Worm (Caenorhabditis elegans): ENCODE results near the gene F11C7.7.

F11C7.7 gene

DNA sequence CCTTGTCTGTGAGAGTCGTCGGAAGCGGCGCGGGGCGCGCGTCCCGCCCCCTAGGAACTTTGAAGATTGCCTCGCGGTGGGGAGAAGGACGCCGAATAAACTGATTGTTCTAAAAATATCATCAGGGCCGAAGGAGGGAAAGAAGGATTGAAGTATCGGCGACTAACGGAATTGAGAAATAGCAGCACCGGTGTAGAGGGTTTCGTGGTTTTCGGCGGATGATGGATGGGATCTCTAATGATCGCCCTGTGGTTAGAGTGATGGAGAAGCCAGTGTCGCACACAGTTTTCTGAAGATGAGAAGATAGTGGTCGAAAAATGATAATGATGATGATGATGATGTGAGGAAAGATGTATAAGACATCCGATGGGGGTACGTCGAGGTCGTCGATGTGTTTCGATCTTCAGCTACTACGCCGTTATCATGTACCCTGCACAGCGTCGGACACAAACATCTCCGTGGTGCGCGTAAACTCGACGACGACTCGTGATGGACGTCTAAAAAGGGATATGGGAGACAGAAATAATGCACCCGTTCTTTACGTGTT lies 23.2 kb downstream of the F11C7.7 start, which contains the start of gene osm-11 (continued):
- TF ChIP-seq C34B4.2 (tag; optimal IDR thresholded peaks at IDR 0.05): no peak
- peak; percentile 13 for TF ChIP-seq skn-1 (tag; optimal IDR thresholded peaks at IDR 0.05)
- TF ChIP-seq elt-2 (tag; optimal IDR thresholded peaks at IDR 0.05): no peak
- TF ChIP-seq unc-130 (tag; optimal IDR thresholded peaks at IDR 0.05): peak; percentile 56
- peak; percentile 62 for TF ChIP-seq nhr-90 (tag; optimal IDR thresholded peaks at IDR 0.05; ENCODE audit: poor library complexity)
- TF ChIP-seq ceh-82 (tag; optimal IDR thresholded peaks at IDR 0.05): no peak
- no peak for TF ChIP-seq hpl-2 (GFP tag; optimal IDR thresholded peaks at IDR 0.05)
- TF ChIP-seq tbx-2 (tag; optimal IDR thresholded peaks at IDR 0.05): peak; percentile 63
- peak in 1 of 3 experiments; percentile 1 for TF ChIP-seq dpl-1 (GFP tag; optimal IDR thresholded peaks at IDR 0.05)
- TF ChIP-seq sup-37 (GFP tag; optimal IDR thresholded peaks at IDR 0.05): no peak
- no peak for TF ChIP-seq ama-1 (optimal IDR thresholded peaks at IDR 0.05)
- peak; percentile 80 for TF ChIP-seq nhr-71 (tag; optimal IDR thresholded peaks at IDR 0.05)
- TF ChIP-seq grh-1 (GFP tag; IDR thresholded peaks at IDR 0.05): peak; percentile 46
- TF ChIP-seq mdl-1 (tag; optimal IDR thresholded peaks at IDR 0.05): peak in 1 of 2 experiments; percentile 4
- TF ChIP-seq ets-5 (GFP tag; IDR thresholded peaks at IDR 0.05): no peak
- TF ChIP-seq nhr-237 (tag; optimal IDR thresholded peaks at IDR 0.05): no peak
- TF ChIP-seq lin-39 (tag; optimal IDR thresholded peaks at IDR 0.05): no peak
- TF ChIP-seq nhr-47 (tag; optimal IDR thresholded peaks at IDR 0.05): no peak
- TF ChIP-seq unc-62 (GFP tag; optimal IDR thresholded peaks at IDR 0.05): no peak
- TF ChIP-seq C04F5.9 (tag; optimal IDR thresholded peaks at IDR 0.05): no peak
- no peak for TF ChIP-seq rnt-1 (tag; optimal IDR thresholded peaks at IDR 0.05)
- no peak for TF ChIP-seq zip-4 (GFP tag; optimal IDR thresholded peaks at IDR 0.05)
- no peak for TF ChIP-seq efl-3 (GFP tag; optimal IDR thresholded peaks at IDR 0.05)
- peak; percentile 69 for TF ChIP-seq nhr-20 (tag; optimal IDR thresholded peaks at IDR 0.05)
- TF ChIP-seq sptf-1 (tag; optimal IDR thresholded peaks at IDR 0.05): no peak
- TF ChIP-seq swsn-7 (tag; optimal IDR thresholded peaks at IDR 0.05): no peak
- TF ChIP-seq lin-35 (GFP tag; optimal IDR thresholded peaks at IDR 0.05): peak in 1 of 2 experiments; percentile 31
- TF ChIP-seq mep-1 (tag; optimal IDR thresholded peaks at IDR 0.05): no peak
- no peak for TF ChIP-seq tlp-1 (tag; optimal IDR thresholded peaks at IDR 0.05)
- TF ChIP-seq ceh-8 (GFP tag; optimal IDR thresholded peaks at IDR 0.05): no peak

DNA sequence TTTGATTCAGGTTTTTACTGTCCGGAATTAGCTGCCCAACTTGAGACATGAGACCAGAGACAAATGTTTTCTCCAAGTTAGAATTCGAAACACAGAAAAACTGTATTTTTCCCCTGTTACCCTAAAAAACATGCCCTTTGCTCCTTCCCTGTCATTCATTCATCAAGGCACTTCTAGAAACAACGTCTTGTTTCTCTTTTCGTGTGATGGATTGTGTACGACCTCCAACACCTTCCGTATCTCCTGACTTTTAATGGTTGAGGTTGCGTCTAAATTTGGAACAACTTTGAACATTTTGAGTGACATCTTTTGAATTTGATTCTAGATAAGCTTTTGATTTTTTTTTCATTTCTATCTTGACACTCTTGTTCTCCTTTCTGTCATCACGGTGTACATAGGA lies 24.2 kb downstream of the F11C7.7 start:
- peak; percentile 42 for TF ChIP-seq nhr-20 (tag; optimal IDR thresholded peaks at IDR 0.05)
- peak; percentile 49 for TF ChIP-seq nhr-71 (tag; optimal IDR thresholded peaks at IDR 0.05)
- TF ChIP-seq elt-3 (tag; optimal IDR thresholded peaks at IDR 0.05): peak in 2 of 6 experiments; percentile 17 to 32
- peak in 1 of 2 experiments; percentile 9 for TF ChIP-seq lin-35 (GFP tag; optimal IDR thresholded peaks at IDR 0.05)
- no peak for TF ChIP-seq C34B4.2 (tag; optimal IDR thresholded peaks at IDR 0.05)
- TF ChIP-seq nhr-85 (tag): peak; percentile 89
- peak; percentile 40 for TF ChIP-seq snu-23 (GFP tag; optimal IDR thresholded peaks at IDR 0.05)
- peak; percentile 62 for TF ChIP-seq lin-14 (GFP tag; optimal IDR thresholded peaks at IDR 0.05)
- TF ChIP-seq ceh-82 (tag; optimal IDR thresholded peaks at IDR 0.05): no peak

DNA sequence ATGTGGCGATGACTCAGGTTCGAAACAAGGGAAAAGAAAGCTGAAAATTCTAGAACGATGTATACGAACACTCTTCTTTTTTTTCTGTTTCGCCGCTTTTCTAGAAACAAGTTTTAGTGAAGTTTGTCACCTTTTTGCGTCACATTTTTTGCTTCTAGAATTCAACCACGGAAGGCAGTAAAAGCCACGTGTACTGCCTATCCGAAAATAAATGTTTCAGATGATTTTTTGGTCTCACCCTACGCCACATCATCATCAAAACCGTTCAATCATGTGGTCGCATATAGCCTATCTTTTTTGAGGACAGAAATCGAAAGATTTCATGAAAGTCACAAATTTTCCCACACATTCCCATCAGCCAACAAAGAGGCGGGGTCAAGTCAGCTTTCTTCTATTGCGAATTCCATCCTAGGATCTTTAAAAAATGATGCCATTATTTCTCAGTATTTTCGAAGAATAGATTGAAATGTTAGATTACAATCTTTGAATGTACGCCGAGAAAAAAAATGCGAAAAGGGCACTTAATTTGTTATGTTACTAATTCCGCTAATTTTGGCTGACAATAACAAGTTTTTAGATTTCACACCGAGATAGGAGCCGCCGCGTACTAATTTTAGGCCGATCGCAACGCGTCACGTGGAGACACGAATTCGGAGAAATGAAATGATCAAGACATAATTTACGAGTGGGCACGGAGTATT lies 25.7 kb downstream of the F11C7.7 start:
- TF ChIP-seq lin-14 (GFP tag; optimal IDR thresholded peaks at IDR 0.05): peak; percentile 46
- TF ChIP-seq lin-35 (GFP tag; optimal IDR thresholded peaks at IDR 0.05): peak in 1 of 2 experiments; percentile 37
- no peak for TF ChIP-seq lin-15B (tag; optimal IDR thresholded peaks at IDR 0.05)
- peak; percentile 23 for TF ChIP-seq nhr-90 (tag; optimal IDR thresholded peaks at IDR 0.05; ENCODE audit: poor library complexity)
- peak; percentile 92 for TF ChIP-seq nhr-85 (tag)
- TF ChIP-seq sup-37 (GFP tag; optimal IDR thresholded peaks at IDR 0.05): no peak
- TF ChIP-seq blmp-1 (tag; optimal IDR thresholded peaks at IDR 0.05): peak; percentile 29
- TF ChIP-seq zag-1 (tag; optimal IDR thresholded peaks at IDR 0.05): no peak
- no peak for TF ChIP-seq mab-9 (GFP tag; IDR thresholded peaks at IDR 0.05)
- no peak for TF ChIP-seq dpl-1 (GFP tag; optimal IDR thresholded peaks at IDR 0.05)
- TF ChIP-seq irx-1 (tag; optimal IDR thresholded peaks at IDR 0.05): peak; percentile 55
- no peak for TF ChIP-seq pax-3 (tag; optimal IDR thresholded peaks at IDR 0.05)
- TF ChIP-seq nhr-71 (tag; optimal IDR thresholded peaks at IDR 0.05): peak; percentile 55
- TF ChIP-seq efl-1 (optimal IDR thresholded peaks at IDR 0.05): no peak
- peak in 1 of 2 experiments; percentile 91 for TF ChIP-seq efl-1 (GFP tag; optimal IDR thresholded peaks at IDR 0.05 in 1 of 2)
- no peak for TF ChIP-seq Y116A8C.19 (tag; optimal IDR thresholded peaks at IDR 0.05; ENCODE audit: borderline replicate concordance)
- no peak for TF ChIP-seq nhr-76 (tag; optimal IDR thresholded peaks at IDR 0.05)
- no peak for TF ChIP-seq vab-15 (tag; optimal IDR thresholded peaks at IDR 0.05)
- TF ChIP-seq lsy-2 (tag; optimal IDR thresholded peaks at IDR 0.05): peak in 1 of 2 experiments; percentile 2
- no peak for TF ChIP-seq fkh-10 (GFP tag; optimal IDR thresholded peaks at IDR 0.05)
- TF ChIP-seq ceh-63 (GFP tag; optimal IDR thresholded peaks at IDR 0.05): no peak
- TF ChIP-seq ets-5 (GFP tag; IDR thresholded peaks at IDR 0.05): no peak

Data from whole organism, L1 larva.